Worm (Caenorhabditis elegans) whole organism, young adult: ENCODE measurements around the gene ifg-1.

Source experiments
- B0336.3 ChIP-seq: fragments of 200-800 bp; sonication (Bioruptor generic); IDR thresholded peaks from 2 replicates; pipeline ENCODE4 v1.3.6; 2022; ENCODE audit warnings: missing genetic modification characterization, missing compliant biosample characterization
- D2030.7 ChIP-seq: fragments of 200-800 bp; sonication (Bioruptor generic); IDR thresholded peaks from 2 replicates; pipeline ENCODE4 v1.3.6; 2022; ENCODE audit warnings: missing genetic modification reagents, missing genetic modification characterization, missing compliant biosample characterization
- F23B12.7 ChIP-seq: sonication (generic microtip); optimal IDR thresholded peaks from 2 replicates; lab custom pipeline; 2017; ENCODE audit warnings: missing genetic modification characterization, mild to moderate bottlenecking, missing compliant biosample characterization, antibody characterized with exemption, moderate library complexity; ENCODE audit not compliant: insufficient read depth
- F33H1.4 ChIP-seq: fragments of 200-800 bp; sonication (Bioruptor generic); IDR thresholded peaks from 2 replicates; pipeline ENCODE4 v1.3.6; 2022; ENCODE audit warnings: missing genetic modification reagents, missing genetic modification characterization, missing compliant biosample characterization
- F52B5.7 ChIP-seq: sonication (generic microtip); optimal IDR thresholded peaks from 2 replicates; lab custom pipeline; 2016; ENCODE audit warnings: mild to moderate bottlenecking, missing genetic modification characterization, missing compliant biosample characterization
- T07F8.4 ChIP-seq: sonication (generic microtip); optimal IDR thresholded peaks from 2 replicates; lab custom pipeline; 2016; ENCODE audit warnings: mild to moderate bottlenecking, missing genetic modification characterization, moderate library complexity, missing compliant biosample characterization
- Y79H2A.3 ChIP-seq: fragments of 200-800 bp; sonication (Bioruptor generic); conservative IDR thresholded peaks from 2 replicates; pipeline ENCODE4 v1.3.6; 2022; ENCODE audit warnings: missing genetic modification reagents, missing genetic modification characterization, missing compliant biosample characterization
- attf-5 ChIP-seq: fragments of 200-800 bp; sonication (Bioruptor generic); optimal IDR thresholded peaks from 2 replicates; lab custom pipeline; 2018; ENCODE audit warnings: mild to moderate bottlenecking, missing genetic modification characterization, missing compliant biosample characterization
- ceh-100 ChIP-seq: fragments of 200-800 bp; sonication (Bioruptor generic); IDR thresholded peaks from 2 replicates; pipeline ENCODE4 v1.3.6; 2022; ENCODE audit warnings: missing genetic modification reagents, missing genetic modification characterization, missing compliant biosample characterization
- ceh-58 ChIP-seq: fragments of 200-800 bp; sonication (Bioruptor generic); IDR thresholded peaks from 2 replicates; pipeline ENCODE4 v1.3.6; 2022; ENCODE audit warnings: missing genetic modification characterization, missing compliant biosample characterization
- chd-7 ChIP-seq: sonication (generic microtip); optimal IDR thresholded peaks from 2 replicates; lab custom pipeline; 2016; ENCODE audit warnings: mild to moderate bottlenecking, missing genetic modification characterization, moderate library complexity, missing compliant biosample characterization
- dox-1 ChIP-seq: fragments of 200-800 bp; sonication (Bioruptor generic); IDR thresholded peaks from 2 replicates; pipeline ENCODE4 v1.3.6; 2022; ENCODE audit warnings: missing genetic modification reagents, missing genetic modification characterization, missing compliant biosample characterization
- dpl-1 ChIP-seq: fragments of 150-350 bp; optimal IDR thresholded peaks from 2 replicates; lab custom pipeline; 2014; ENCODE audit warnings: missing biosample characterization, missing genetic modification reagents, missing genetic modification characterization
- efl-1 ChIP-seq: fragments of 150-350 bp; optimal IDR thresholded peaks from 2 replicates; lab custom pipeline; 2014; ENCODE audit warnings: missing biosample characterization, missing genetic modification reagents, missing genetic modification characterization
- him-1 ChIP-seq: sonication (generic microtip); optimal IDR thresholded peaks from 2 replicates; lab custom pipeline; 2016; ENCODE audit warnings: missing genotype, missing genetic modification reagents, missing genetic modification characterization, missing compliant biosample characterization
- lag-1 ChIP-seq: fragments of 200-800 bp; sonication (Bioruptor generic); IDR thresholded peaks from 2 replicates; pipeline ENCODE4 v1.3.6; 2022; ENCODE audit warnings: missing genetic modification reagents, missing genetic modification characterization, missing compliant biosample characterization
- let-526 ChIP-seq: fragments of 200-800 bp; sonication (Bioruptor generic); IDR thresholded peaks from 2 replicates; pipeline ENCODE4 v1.3.6; 2022; ENCODE audit warnings: missing genetic modification reagents, missing genetic modification characterization, missing compliant biosample characterization
- lin-54 ChIP-seq: fragments of 200-800 bp; sonication (Bioruptor generic); optimal IDR thresholded peaks from 2 replicates; lab custom pipeline; 2018; ENCODE audit warnings: mild to moderate bottlenecking, missing genetic modification characterization, missing compliant biosample characterization
- lsl-1 ChIP-seq: fragments of 200-800 bp; sonication (Bioruptor generic); optimal IDR thresholded peaks from 2 replicates; lab custom pipeline; 2018; ENCODE audit warnings: mild to moderate bottlenecking, missing genetic modification characterization, moderate library complexity, missing compliant biosample characterization
- madf-3 ChIP-seq: fragments of 200-800 bp; sonication (Bioruptor generic); IDR thresholded peaks from 2 replicates; pipeline ENCODE4 v1.3.6; 2022; ENCODE audit warnings: missing genetic modification reagents, missing genetic modification characterization, missing compliant biosample characterization
- madf-6 ChIP-seq: fragments of 200-800 bp; sonication (Bioruptor generic); IDR thresholded peaks from 2 replicates; pipeline ENCODE4 v1.3.6; 2022; ENCODE audit warnings: missing genetic modification reagents, missing genetic modification characterization, missing compliant biosample characterization
- madf-8 ChIP-seq: fragments of 200-800 bp; sonication (Bioruptor generic); conservative IDR thresholded peaks from 2 replicates; pipeline ENCODE4 v1.3.6; 2022; ENCODE audit warnings: missing genetic modification reagents, missing genetic modification characterization, missing compliant biosample characterization
- mel-28 ChIP-seq: sonication (generic microtip); optimal IDR thresholded peaks from 2 replicates; lab custom pipeline; 2016; ENCODE audit warnings: borderline replicate concordance, mild to moderate bottlenecking, missing genetic modification characterization, missing compliant biosample characterization
- nfya-1 ChIP-seq: sonication (generic microtip); optimal IDR thresholded peaks from 2 replicates; lab custom pipeline; 2017; ENCODE audit warnings: antibody characterized with exemption, missing compliant biosample characterization, missing genetic modification characterization, borderline replicate concordance; ENCODE audit not compliant: insufficient read depth
- nfyb-1 ChIP-seq: fragments of 200-800 bp; sonication (Bioruptor generic); IDR thresholded peaks from 2 replicates; pipeline ENCODE4 v1.3.6; 2022; ENCODE audit warnings: missing genetic modification reagents, missing genetic modification characterization, missing compliant biosample characterization
- nhr-120 ChIP-seq: fragments of 200-800 bp; sonication (Bioruptor generic); IDR thresholded peaks from 2 replicates; pipeline ENCODE4 v1.3.6; 2022; ENCODE audit warnings: missing genetic modification characterization, missing compliant biosample characterization
- nhr-90 ChIP-seq: sonication (generic microtip); optimal IDR thresholded peaks from 2 replicates; lab custom pipeline; 2016; ENCODE audit warnings: missing genotype, mild to moderate bottlenecking, missing genetic modification characterization, missing compliant biosample characterization
- rec-8 ChIP-seq, 2 experiments: sonication (generic microtip); optimal IDR thresholded peaks; 2 replicates each; lab custom pipeline; 2016; ENCODE audit warnings: mild to moderate bottlenecking in 2 of 2, missing genetic modification characterization in 2 of 2, missing genetic modification reagents in 2 of 2, missing genotype in 2 of 2, missing biosample characterization in 1 of 2, missing compliant biosample characterization in 1 of 2, moderate library complexity in 1 of 2
- snpc-1.3 ChIP-seq: sonication (generic microtip); optimal IDR thresholded peaks from 2 replicates; lab custom pipeline; 2017; ENCODE audit warnings: missing genetic modification characterization, mild to moderate bottlenecking, missing compliant biosample characterization, antibody characterized with exemption, moderate library complexity, missing genotype, missing genetic modification reagents; ENCODE audit not compliant: insufficient read depth
- xnd-1 ChIP-seq: sonication (generic microtip); optimal IDR thresholded peaks from 2 replicates; lab custom pipeline; 2016; ENCODE audit warnings: missing genotype, missing genetic modification reagents, missing genetic modification characterization, missing compliant biosample characterization
- ztf-3 ChIP-seq: fragments of 200-800 bp; sonication (Bioruptor generic); optimal IDR thresholded peaks from 2 replicates; lab custom pipeline; 2018; ENCODE audit warnings: mild to moderate bottlenecking, missing genetic modification characterization, missing compliant biosample characterization

The ifg-1 gene

DNA sequence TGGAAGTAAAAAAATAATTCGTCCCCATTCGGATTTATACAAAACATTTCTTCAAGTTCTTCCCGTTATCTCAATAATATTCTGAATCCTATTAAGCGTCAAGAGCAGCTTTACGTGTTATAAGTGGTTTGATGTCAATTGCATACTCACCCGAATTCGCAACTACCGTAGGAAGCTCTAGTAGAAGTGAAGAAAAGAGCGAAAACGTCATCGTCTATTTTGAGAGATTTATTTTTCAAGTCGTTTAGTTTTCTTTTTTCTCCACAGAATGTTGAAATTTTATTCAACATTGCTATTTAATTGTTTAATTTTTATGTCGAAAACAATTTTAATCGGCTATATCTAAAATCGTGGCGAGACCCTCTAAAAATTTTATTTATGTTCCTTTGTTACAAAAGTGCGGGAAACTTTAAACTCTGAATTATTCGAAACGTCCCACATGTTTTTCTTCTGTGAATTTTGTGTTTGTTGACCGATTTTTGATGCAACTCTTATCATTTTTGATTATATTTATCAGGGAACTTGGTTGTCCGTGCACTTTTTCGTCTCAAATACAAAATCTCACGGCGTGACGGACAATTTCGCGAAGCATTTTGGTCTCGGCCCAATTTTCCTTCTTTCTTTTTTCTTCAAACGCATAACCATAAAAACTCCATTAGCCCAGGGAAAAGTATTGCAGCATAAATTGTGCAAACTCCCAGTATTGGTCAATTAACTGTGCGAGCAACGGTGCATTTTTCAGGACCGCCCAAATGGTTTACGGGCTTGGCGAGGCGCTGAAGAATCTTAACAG is 53.0 kb downstream of the ifg-1 start, which contains the start of gene tdc-1:
Gene tdc-1 (plus strand): TSS at position 743 of the 793 bp plus-strand sequence.
- TF ChIP-seq F33H1.4 (peak; percentile 88), nfyb-1 (GFP tag; lab: Robert Waterston, UW) (no peak), mel-28 (no peak), madf-3 (GFP tag; lab: Robert Waterston, UW) (no peak), T07F8.4 (tag; lab: Kevin White, UChicago) (no peak), lsl-1 (GFP tag; lab: Kevin White, UChicago) (peak; percentile 90), ceh-58 (GFP tag; lab: Robert Waterston, UW) (no peak), dpl-1 (GFP tag; lab: Kevin White, UChicago) (peak; percentile 43), madf-8 (peak; percentile 76), nhr-120 (GFP tag; lab: Robert Waterston, UW) (no peak), D2030.7 (GFP tag; lab: Robert Waterston, UW) (peak; percentile 51), chd-7 (tag; lab: Kevin White, UChicago) (no peak), rec-8 (tag; optimal IDR thresholded peaks at IDR 0.05; lab: Kevin White, UChicago) (no peak), xnd-1 (tag; lab: Kevin White, UChicago) (peak; percentile 88), him-1 (peak; percentile 31), ztf-3 (GFP tag; lab: Kevin White, UChicago) (no peak), lag-1 (GFP tag; lab: Robert Waterston, UW) (no peak), snpc-1.3 (tag; lab: Kevin White, UChicago) (peak; percentile 20), let-526 (no peak), nfya-1 (no peak), Y79H2A.3 (GFP tag; lab: Robert Waterston, UW) (no peak), F23B12.7 (no peak), efl-1 (GFP tag; lab: Kevin White, UChicago) (peak; percentile 82), madf-6 (peak; percentile 93), F52B5.7 (tag; lab: Kevin White, UChicago) (no peak), lin-54 (GFP tag; lab: Kevin White, UChicago) (peak; percentile 59), B0336.3 (GFP tag; lab: Robert Waterston, UW) (no peak), dox-1 (GFP tag; lab: Robert Waterston, UW) (peak; percentile 7; the same call in 1 of the 2 replicates), nhr-90 (tag; lab: Kevin White, UChicago) (no peak), ceh-100 (GFP tag; lab: Robert Waterston, UW) (no peak), attf-5 (GFP tag; lab: Kevin White, UChicago) (no peak)
